Worm (Caenorhabditis elegans): ENCODE measurements around the gene cnnm-1.

Gene cnnm-1

ce11 chrIV:17150418-17150817 is 56.2 kb downstream of the cnnm-1 start:
- TF ChIP-seq unc-62 (GFP tag; optimal IDR thresholded peaks at IDR 0.05): no peak

Measured in whole organism, dauer.